Worm (Caenorhabditis elegans) whole organism, young adult: ENCODE results near the gene Y39G8B.10.
"Not testable (repeated sequence)": the region's sequence is repeated elsewhere in the genome, so short reads cannot be mapped to it uniquely, and the experiment has no call there.

Experiments
- B0336.3 ChIP-seq: fragments of 200-800 bp; sonication (Bioruptor generic); IDR thresholded peaks from 2 replicates; pipeline ENCODE4 v1.3.6; 2022; ENCODE audit warnings: missing genetic modification characterization, missing compliant biosample characterization
- C06A6.2 ChIP-seq: fragments of 200-800 bp; sonication (Bioruptor generic); conservative IDR thresholded peaks from 2 replicates; pipeline ENCODE4 v1.3.6; 2022; ENCODE audit warnings: missing genetic modification characterization, missing compliant biosample characterization
- F10E7.11 ChIP-seq: sonication (generic microtip); optimal IDR thresholded peaks from 2 replicates; lab custom pipeline; 2017; ENCODE audit warnings: mild to moderate bottlenecking, missing genetic modification characterization, moderate library complexity, missing compliant biosample characterization
- F33H1.4 ChIP-seq: fragments of 200-800 bp; sonication (Bioruptor generic); IDR thresholded peaks from 2 replicates; pipeline ENCODE4 v1.3.6; 2022; ENCODE audit warnings: missing genetic modification reagents, missing genetic modification characterization, missing compliant biosample characterization
- F55B11.4 ChIP-seq: sonication (generic microtip); optimal IDR thresholded peaks from 2 replicates; lab custom pipeline; 2016; ENCODE audit warnings: missing compliant biosample characterization, missing genetic modification characterization, borderline replicate concordance; ENCODE audit not compliant: insufficient read depth
- F57A8.1 ChIP-seq: fragments of 200-800 bp; sonication (Bioruptor generic); optimal IDR thresholded peaks from 2 replicates; lab custom pipeline; 2018; ENCODE audit warnings: mild to moderate bottlenecking, missing genetic modification characterization, moderate library complexity, missing compliant biosample characterization
- T26A5.8 ChIP-seq: sonication (generic microtip); optimal IDR thresholded peaks from 2 replicates; lab custom pipeline; 2016; ENCODE audit warnings: missing genetic modification characterization, missing compliant biosample characterization
- Y53F4B.3 ChIP-seq: fragments of 200-800 bp; sonication (Bioruptor generic); IDR thresholded peaks from 2 replicates; pipeline ENCODE4 v1.3.6; 2022; ENCODE audit warnings: missing genetic modification reagents, missing genetic modification characterization, missing compliant biosample characterization
- akir-1 ChIP-seq: fragments of 200-800 bp; sonication (Bioruptor generic); optimal IDR thresholded peaks from 2 replicates; lab custom pipeline; 2018; ENCODE audit warnings: mild to moderate bottlenecking, missing genetic modification characterization, moderate library complexity, missing compliant biosample characterization
- aptf-3 ChIP-seq: fragments of 200-800 bp; sonication (Bioruptor generic); IDR thresholded peaks from 2 replicates; pipeline ENCODE4 v1.3.6; 2022; ENCODE audit warnings: missing genetic modification characterization, missing compliant biosample characterization
- attf-6 ChIP-seq: fragments of 200-800 bp; sonication (Bioruptor generic); IDR thresholded peaks from 2 replicates; pipeline ENCODE4 v1.3.6; 2022; ENCODE audit warnings: missing genetic modification reagents, missing genetic modification characterization, missing compliant biosample characterization
- cebp-1 ChIP-seq, 2 experiments: fragments of 200-800 bp in 1 of 2; sonication (Bioruptor generic) in 1 of 2; sonication (generic microtip) in 1 of 2; IDR thresholded peaks in 1 of 2; optimal IDR thresholded peaks in 1 of 2; 2 replicates each; pipeline versions ENCODE4 v1.3.6 to Lab custom; 2017 to 2022; ENCODE audit warnings: missing compliant biosample characterization in 2 of 2, missing genetic modification characterization in 2 of 2, mild to moderate bottlenecking in 1 of 2, missing genetic modification reagents in 1 of 2, moderate library complexity in 1 of 2
- cebp-2 ChIP-seq: fragments of 200-800 bp; sonication (Bioruptor generic); IDR thresholded peaks from 2 replicates; pipeline ENCODE4 v1.3.6; 2022; ENCODE audit warnings: missing genetic modification characterization, missing compliant biosample characterization
- ceh-100 ChIP-seq: fragments of 200-800 bp; sonication (Bioruptor generic); IDR thresholded peaks from 2 replicates; pipeline ENCODE4 v1.3.6; 2022; ENCODE audit warnings: missing genetic modification reagents, missing genetic modification characterization, missing compliant biosample characterization
- ceh-27 ChIP-seq: fragments of 200-800 bp; sonication (Bioruptor generic); optimal IDR thresholded peaks from 2 replicates; lab custom pipeline; 2018; ENCODE audit warnings: mild to moderate bottlenecking, missing genetic modification characterization, moderate library complexity, missing compliant biosample characterization
- chd-7 ChIP-seq: sonication (generic microtip); optimal IDR thresholded peaks from 2 replicates; lab custom pipeline; 2016; ENCODE audit warnings: mild to moderate bottlenecking, missing genetic modification characterization, moderate library complexity, missing compliant biosample characterization
- dpl-1 ChIP-seq: fragments of 150-350 bp; optimal IDR thresholded peaks from 2 replicates; lab custom pipeline; 2014; ENCODE audit warnings: missing biosample characterization, missing genetic modification reagents, missing genetic modification characterization
- egrh-3 ChIP-seq: fragments of 200-800 bp; sonication (Bioruptor generic); IDR thresholded peaks from 2 replicates; pipeline ENCODE4 v1.3.6; 2022; ENCODE audit warnings: missing genetic modification reagents, missing genetic modification characterization, missing compliant biosample characterization
- ekl-4 ChIP-seq: fragments of 200-800 bp; sonication (Bioruptor generic); IDR thresholded peaks from 2 replicates; pipeline ENCODE4 v1.3.6; 2022; ENCODE audit warnings: missing genetic modification reagents, missing genetic modification characterization, missing compliant biosample characterization
- ets-4 ChIP-seq: fragments of 200-800 bp; sonication (Bioruptor generic); optimal IDR thresholded peaks from 2 replicates; lab custom pipeline; 2018; ENCODE audit warnings: mild to moderate bottlenecking, missing genetic modification characterization, missing compliant biosample characterization
- fkh-3 ChIP-seq: sonication (generic microtip); optimal IDR thresholded peaks from 2 replicates; lab custom pipeline; 2016; ENCODE audit warnings: mild to moderate bottlenecking, missing genetic modification characterization, missing compliant biosample characterization
- hlh-26 ChIP-seq: fragments of 200-800 bp; sonication (Bioruptor generic); conservative IDR thresholded peaks from 2 replicates; pipeline ENCODE4 v1.3.6; 2022; ENCODE audit warnings: missing genetic modification reagents, missing genetic modification characterization, missing compliant biosample characterization
- hmg-1.2 ChIP-seq: fragments of 200-800 bp; sonication (Bioruptor generic); IDR thresholded peaks from 2 replicates; pipeline ENCODE4 v1.3.6; 2022; ENCODE audit warnings: missing genetic modification reagents, missing genetic modification characterization, missing compliant biosample characterization
- hrde-1 ChIP-seq: sonication (generic microtip); optimal IDR thresholded peaks from 2 replicates; lab custom pipeline; 2016; ENCODE audit warnings: missing genetic modification characterization, mild to moderate bottlenecking, missing compliant biosample characterization, moderate library complexity, missing genotype, missing genetic modification reagents, borderline replicate concordance
- lag-1 ChIP-seq: fragments of 200-800 bp; sonication (Bioruptor generic); IDR thresholded peaks from 2 replicates; pipeline ENCODE4 v1.3.6; 2022; ENCODE audit warnings: missing genetic modification reagents, missing genetic modification characterization, missing compliant biosample characterization
- lir-1 ChIP-seq: fragments of 200-800 bp; sonication (Bioruptor generic); conservative IDR thresholded peaks from 2 replicates; pipeline ENCODE4 v1.3.6; 2022; ENCODE audit warnings: missing genetic modification reagents, missing genetic modification characterization, missing compliant biosample characterization
- madf-8 ChIP-seq: fragments of 200-800 bp; sonication (Bioruptor generic); conservative IDR thresholded peaks from 2 replicates; pipeline ENCODE4 v1.3.6; 2022; ENCODE audit warnings: missing genetic modification reagents, missing genetic modification characterization, missing compliant biosample characterization
- mel-28 ChIP-seq: sonication (generic microtip); optimal IDR thresholded peaks from 2 replicates; lab custom pipeline; 2016; ENCODE audit warnings: borderline replicate concordance, mild to moderate bottlenecking, missing genetic modification characterization, missing compliant biosample characterization
- mxl-1 ChIP-seq: sonication (generic microtip); optimal IDR thresholded peaks from 2 replicates; lab custom pipeline; 2016; ENCODE audit warnings: missing genetic modification characterization, missing compliant biosample characterization
- nhr-120 ChIP-seq: fragments of 200-800 bp; sonication (Bioruptor generic); IDR thresholded peaks from 2 replicates; pipeline ENCODE4 v1.3.6; 2022; ENCODE audit warnings: missing genetic modification characterization, missing compliant biosample characterization
- nhr-80 ChIP-seq: sonication (generic microtip); optimal IDR thresholded peaks from 2 replicates; lab custom pipeline; 2016; ENCODE audit warnings: missing genetic modification characterization, missing compliant biosample characterization
- repo-1 ChIP-seq: sonication (generic microtip); optimal IDR thresholded peaks from 2 replicates; lab custom pipeline; 2017; ENCODE audit warnings: mild to moderate bottlenecking, missing genetic modification characterization, missing compliant biosample characterization
- snpc-4 ChIP-seq, 5 experiments: fragments of 150-350 bp in 1 of 5; sonication (generic microtip) in 4 of 5; optimal IDR thresholded peaks; 2 replicates each; lab custom pipeline; 2014 to 2018; ENCODE audit warnings: missing genetic modification characterization in 5 of 5, missing biosample characterization in 3 of 5, antibody characterized with exemption in 2 of 5, mild to moderate bottlenecking in 2 of 5, missing compliant biosample characterization in 2 of 5, missing genotype in 2 of 5, moderate library complexity in 2 of 5, missing genetic modification reagents in 1 of 5
- zfh-2 ChIP-seq: fragments of 200-800 bp; sonication (Bioruptor generic); conservative IDR thresholded peaks from 2 replicates; pipeline ENCODE4 v1.3.6; 2022; ENCODE audit warnings: missing genetic modification reagents, missing genetic modification characterization, missing compliant biosample characterization
- ztf-18 ChIP-seq: sonication (generic microtip); optimal IDR thresholded peaks from 2 replicates; lab custom pipeline; 2016; ENCODE audit warnings: missing genotype, mild to moderate bottlenecking, missing genetic modification characterization, missing compliant biosample characterization
- ztf-22 ChIP-seq: fragments of 200-800 bp; sonication (Bioruptor generic); optimal IDR thresholded peaks from 2 replicates; lab custom pipeline; 2018; ENCODE audit warnings: mild to moderate bottlenecking, missing genetic modification characterization, moderate library complexity, missing compliant biosample characterization
- ztf-28 ChIP-seq: fragments of 200-800 bp; sonication (Bioruptor generic); IDR thresholded peaks from 2 replicates; pipeline ENCODE4 v1.3.6; 2022; ENCODE audit warnings: missing genetic modification reagents, missing genetic modification characterization, missing compliant biosample characterization

Gene Y39G8B.10

DNA sequence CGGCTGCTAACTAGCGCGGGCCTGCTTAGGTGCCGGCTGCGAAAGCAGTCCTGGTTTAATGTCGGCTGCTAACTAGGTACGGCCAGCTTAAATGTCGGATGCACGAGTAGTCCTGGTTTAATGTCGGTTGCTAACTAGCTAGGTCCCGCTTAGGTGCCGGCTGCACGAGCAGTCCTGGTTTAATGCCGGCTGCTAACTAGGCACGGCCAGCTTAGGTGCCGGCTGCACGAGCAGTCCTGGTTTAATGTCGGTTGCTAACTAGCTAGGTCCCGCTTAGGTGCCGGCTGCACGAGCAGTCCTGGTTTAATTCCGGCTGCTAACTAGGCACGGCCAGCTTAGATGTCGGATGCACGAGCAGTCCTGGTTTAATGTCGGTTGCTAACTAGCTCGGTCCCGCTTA, 14.9 kb downstream of the Y39G8B.10 start:
- TF ChIP-seq egrh-3 (GFP tag; lab: Robert Waterston, UW), result peak; percentile 36; the same call in 1 of the 2 replicates
- TF ChIP-seq lag-1 (GFP tag; lab: Robert Waterston, UW), result 0 out of 2 replicates have a peak, but pooled peaks have one; percentile 40
- TF ChIP-seq zfh-2 (GFP tag; lab: Robert Waterston, UW), result peak; percentile 51; the same call in 1 of the 2 replicates
- TF ChIP-seq snpc-4 (GFP tag; optimal IDR thresholded peaks at IDR 0.05; lab: Kevin White, UChicago), result not testable (repeated sequence)
- TF ChIP-seq snpc-4 (tag; optimal IDR thresholded peaks at IDR 0.05; lab: Kevin White, UChicago), result peak in 1 of 4 experiments; percentile 47
- TF ChIP-seq, all 124 proteins: peak for 4; not testable (repeated sequence) for 120

DNA sequence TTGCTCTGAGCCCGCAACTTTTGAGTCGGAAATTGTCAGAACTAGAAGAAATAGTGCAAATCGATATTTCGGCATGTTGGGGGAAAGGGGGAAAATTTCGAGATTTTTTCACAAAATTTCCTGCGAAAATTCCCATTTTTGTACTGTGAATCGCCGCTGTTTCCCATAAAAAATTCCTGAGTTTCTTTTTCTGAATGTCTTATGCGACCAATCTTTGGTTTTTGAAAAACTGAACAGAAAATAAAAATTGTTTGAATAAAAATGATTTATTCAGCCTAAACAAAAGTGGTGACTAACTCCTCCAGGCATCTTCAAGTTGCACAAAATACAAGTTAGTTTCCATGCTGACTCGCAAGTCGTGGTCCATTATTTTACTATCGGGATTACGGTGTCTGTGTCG, 16.7 kb downstream of the Y39G8B.10 start, which contains the start of gene W07G1.7:
TSS of gene W07G1.7 (minus strand) at position 101 of the 400 bp plus-strand sequence.
- TF ChIP-seq repo-1 (tag; lab: Kevin White, UChicago) (no peak), ets-4 (GFP tag; lab: Kevin White, UChicago) (no peak), hmg-1.2 (GFP tag; lab: Robert Waterston, UW) (no peak), fkh-3 (tag; lab: Kevin White, UChicago) (no peak), nhr-120 (GFP tag; lab: Robert Waterston, UW) (no peak)

DNA sequence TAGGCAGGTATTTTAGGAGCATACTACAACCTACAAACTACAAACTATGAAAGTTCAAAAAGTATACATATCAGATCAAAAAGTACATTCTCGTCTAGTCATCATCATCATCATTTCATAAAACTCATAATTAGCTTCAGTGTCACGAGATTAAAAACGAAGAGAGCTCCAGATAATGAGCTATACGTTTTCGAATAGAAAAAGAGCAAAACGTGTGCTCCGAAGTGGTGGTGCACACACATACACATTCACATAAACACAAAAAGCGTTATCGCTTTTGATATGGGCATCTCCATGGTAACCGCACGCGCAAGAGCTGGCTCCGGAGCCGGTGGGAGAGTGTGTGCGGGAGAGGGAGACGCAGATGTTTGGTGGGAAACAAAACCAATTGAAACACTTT, 18.6 kb downstream of the Y39G8B.10 start:
- TF ChIP-seq F57A8.1 (GFP tag; lab: Kevin White, UChicago) (no peak), mxl-1 (tag; lab: Kevin White, UChicago) (no peak), cebp-2 (GFP tag; lab: Robert Waterston, UW) (no peak), hrde-1 (tag; lab: Kevin White, UChicago) (no peak)

DNA sequence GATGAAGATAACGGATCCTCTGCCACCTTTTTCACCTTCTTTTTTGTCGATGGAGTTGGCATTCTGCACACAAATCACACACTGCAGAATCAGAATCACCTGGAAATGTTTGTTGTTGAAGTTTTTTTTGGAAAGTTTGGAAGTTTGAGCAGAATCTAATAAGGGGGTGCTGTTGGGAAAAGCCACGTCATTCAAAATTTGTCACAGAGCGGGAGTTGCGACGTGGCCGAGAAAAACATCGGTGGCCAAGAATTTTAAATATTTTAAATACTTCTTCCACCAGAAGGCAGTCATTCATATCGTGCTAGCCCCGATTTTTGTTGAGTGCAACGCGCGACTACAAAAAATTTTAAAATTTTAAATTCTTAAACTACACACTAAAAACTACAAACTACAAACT, 20.6 kb downstream of the Y39G8B.10 start, which contains the start of gene rpi-1:
TSS of gene rpi-1 (minus strand) at position 101 of the 400 bp plus-strand sequence.
- TF ChIP-seq cebp-2 (GFP tag; lab: Robert Waterston, UW) (no peak), ceh-100 (no peak), lir-1 (GFP tag; lab: Robert Waterston, UW) (no peak), cebp-1 (GFP tag; IDR thresholded peaks at IDR 0.05; lab: Robert Waterston, UW) (no peak), cebp-1 (tag; optimal IDR thresholded peaks at IDR 0.05; lab: Kevin White, UChicago) (no peak), dpl-1 (GFP tag; lab: Kevin White, UChicago) (no peak), snpc-4 (GFP tag; optimal IDR thresholded peaks at IDR 0.05; lab: Kevin White, UChicago) (no peak), snpc-4 (tag; optimal IDR thresholded peaks at IDR 0.05; lab: Kevin White, UChicago) (no peak), madf-8 (GFP tag; lab: Robert Waterston, UW) (no peak), F55B11.4 (no peak), mel-28 (tag; lab: Kevin White, UChicago) (no peak), ekl-4 (GFP tag; lab: Robert Waterston, UW) (no peak), attf-6 (no peak), nhr-120 (GFP tag; lab: Robert Waterston, UW) (no peak), F10E7.11 (tag; lab: Kevin White, UChicago) (no peak), aptf-3 (GFP tag; lab: Robert Waterston, UW) (no peak), F33H1.4 (GFP tag; lab: Robert Waterston, UW) (no peak), chd-7 (tag; lab: Kevin White, UChicago) (no peak), C06A6.2 (GFP tag; lab: Robert Waterston, UW) (no peak)

DNA sequence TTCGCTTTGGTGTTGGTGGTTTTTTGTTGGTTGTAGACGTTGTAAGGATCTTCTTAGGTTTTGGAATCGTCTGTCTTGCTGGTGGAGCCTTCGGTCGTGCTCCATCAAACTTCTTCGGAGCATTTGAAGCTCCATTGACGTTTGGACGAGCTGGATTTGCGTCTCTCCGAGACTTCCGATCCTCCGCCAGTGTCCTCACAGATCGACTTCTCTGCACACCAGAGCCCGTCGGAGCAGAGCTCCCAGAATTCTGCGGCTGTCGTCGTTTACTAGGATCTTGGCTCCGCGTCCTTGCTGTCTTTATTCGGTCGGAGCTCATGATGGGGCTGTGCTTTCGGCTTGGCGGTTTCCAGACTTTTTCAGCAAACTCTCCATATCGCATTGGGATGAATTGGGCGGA, 21.3 kb downstream of the Y39G8B.10 start:
- TF ChIP-seq zfh-2 (GFP tag; lab: Robert Waterston, UW) (peak; percentile 68), ets-4 (GFP tag; lab: Kevin White, UChicago) (no peak)

DNA sequence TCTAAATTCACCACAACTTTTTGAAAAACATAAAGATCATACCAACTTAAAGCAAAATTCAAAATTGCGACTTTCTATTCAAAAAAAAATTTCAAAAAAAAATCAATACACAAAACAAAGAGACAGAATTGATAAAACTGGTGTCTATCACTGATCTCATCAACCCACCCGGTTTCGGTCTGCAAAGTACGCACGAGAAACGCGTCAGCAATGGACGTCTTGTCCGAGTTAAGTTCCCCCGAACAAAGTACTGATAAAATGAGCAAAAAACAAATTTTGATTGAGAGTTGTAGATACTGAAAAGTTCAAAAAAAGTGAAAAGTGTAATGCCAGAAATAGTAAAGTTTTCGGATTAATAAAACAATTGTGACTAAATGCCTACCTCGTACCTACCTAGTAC, 24.6 kb downstream of the Y39G8B.10 start:
- no peak for TF ChIP-seq madf-8 (GFP tag; lab: Robert Waterston, UW)
- TF ChIP-seq Y53F4B.3, result no peak
- no peak for TF ChIP-seq mxl-1 (tag; lab: Kevin White, UChicago)
- no peak for TF ChIP-seq akir-1 (GFP tag; lab: Kevin White, UChicago)
- TF ChIP-seq ztf-28 (GFP tag; lab: Robert Waterston, UW), result no peak
- no peak for TF ChIP-seq T26A5.8
- no peak for TF ChIP-seq hlh-26 (GFP tag; lab: Robert Waterston, UW)
- TF ChIP-seq B0336.3 (GFP tag; lab: Robert Waterston, UW), result no peak
- TF ChIP-seq zfh-2 (GFP tag; lab: Robert Waterston, UW), result no peak
- no peak for TF ChIP-seq F55B11.4
- peak; percentile 76 for TF ChIP-seq nhr-80 (tag; lab: Kevin White, UChicago)
- no peak for TF ChIP-seq ztf-22 (GFP tag; lab: Kevin White, UChicago)
- no peak for TF ChIP-seq lag-1 (GFP tag; lab: Robert Waterston, UW)
- TF ChIP-seq ztf-18 (tag; lab: Kevin White, UChicago), result peak; percentile 80
- no peak for TF ChIP-seq ceh-27 (GFP tag; lab: Kevin White, UChicago)
